Fruit fly (Drosophila melanogaster) whole organism, wandering third instar larva: Measurements from ENCODE around the gene Mtr3.

Source experiments
- Dfd ChIP-seq: fragments of >200 bp; optimal IDR thresholded peaks from 2 replicates; lab custom pipeline; 2017; ENCODE audit warnings: missing biosample characterization, missing genetic modification characterization
- GATAd ChIP-seq: sonication (Bioruptor generic); optimal IDR thresholded peaks from 2 replicates; lab custom pipeline; 2016; ENCODE audit warnings: missing biosample characterization, missing genetic modification characterization
- N ChIP-seq: fragments of >200 bp; optimal IDR thresholded peaks from 2 replicates; lab custom pipeline; 2018; ENCODE audit warnings: missing biosample characterization, missing external identifiers, missing genetic modification characterization
- br ChIP-seq: fragments of 200-800 bp; sonication (Bioruptor generic); optimal IDR thresholded peaks from 2 replicates; lab custom pipeline; 2016; ENCODE audit warnings: missing biosample characterization, missing genetic modification characterization
- brk ChIP-seq: fragments of 200-800 bp; sonication (Bioruptor generic); optimal IDR thresholded peaks from 2 replicates; lab custom pipeline; 2016; ENCODE audit warnings: missing biosample characterization, mild to moderate bottlenecking, missing genetic modification characterization
- fru ChIP-seq: fragments of 200-800 bp; sonication (Bioruptor generic); optimal IDR thresholded peaks from 3 replicates; lab custom pipeline; 2016; ENCODE audit warnings: missing biosample characterization, mild to moderate bottlenecking, missing genetic modification characterization
- h ChIP-seq: fragments of 200-800 bp; sonication (Bioruptor generic); optimal IDR thresholded peaks from 3 replicates; lab custom pipeline; 2016; ENCODE audit warnings: missing biosample characterization, mild to moderate bottlenecking, missing genetic modification characterization
- pan ChIP-seq: fragments of >200 bp; optimal IDR thresholded peaks from 2 replicates; lab custom pipeline; 2017
- psq ChIP-seq: fragments of 200-800 bp; sonication (Bioruptor generic); optimal IDR thresholded peaks from 3 replicates; lab custom pipeline; 2017; ENCODE audit warnings: missing biosample characterization, mild to moderate bottlenecking, missing genetic modification characterization, moderate library complexity
- usp ChIP-seq: fragments of >200 bp; optimal IDR thresholded peaks from 2 replicates; lab custom pipeline; 2017; ENCODE audit warnings: missing biosample characterization, missing genetic modification characterization

dm6 chr3L:19895556-19895995 is 17.9 kb downstream of the Mtr3 start:
- TF ChIP-seq Dfd (GFP tag; lab: Kevin White, UChicago) (no peak), usp (GFP tag; lab: Kevin White, UChicago) (no peak), h (peak; percentile 54), pan (lab: Kevin White, UChicago) (no peak), psq (GFP tag; lab: Kevin White, UChicago) (peak; percentile 65), N (GFP tag; lab: Kevin White, UChicago) (no peak), GATAd (GFP tag; lab: Kevin White, UChicago) (no peak), br (GFP tag; lab: Kevin White, UChicago) (no peak), brk (GFP tag; lab: Kevin White, UChicago) (no peak), fru (GFP tag; lab: Kevin White, UChicago) (no peak)
